Worm (Caenorhabditis elegans): ENCODE data around the gene srlf-9.

DNA sequence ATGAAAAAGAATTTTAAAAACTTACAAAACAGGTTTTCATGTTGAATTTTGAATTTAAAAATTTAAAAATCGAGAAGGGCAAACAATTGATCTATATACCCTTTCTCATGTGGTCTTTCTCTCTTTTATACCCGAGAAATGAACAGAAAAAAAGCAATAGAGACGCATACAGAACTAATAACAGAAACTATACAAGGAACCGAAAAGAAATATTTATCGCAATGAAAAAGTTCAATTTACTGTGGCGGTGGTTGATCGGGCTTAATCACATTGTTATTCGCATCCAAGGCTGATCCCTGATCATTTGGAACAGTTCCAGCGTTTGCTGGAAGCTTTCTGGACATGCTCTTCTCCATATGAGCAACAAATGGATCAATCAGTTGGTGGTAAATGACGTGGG lies 23.3 kb downstream of the srlf-9 start, which contains the start of gene T03F6.10:
- TF ChIP-seq nhr-10 (tag; optimal IDR thresholded peaks at IDR 0.05) (no peak), lin-39 (tag; optimal IDR thresholded peaks at IDR 0.05) (no peak), lim-7 (GFP tag; IDR thresholded peaks at IDR 0.05) (no peak), fkh-10 (GFP tag; optimal IDR thresholded peaks at IDR 0.05) (no peak), nhr-25 (tag; optimal IDR thresholded peaks at IDR 0.05; ENCODE audit: borderline replicate concordance, insufficient read depth) (no peak), ZK546.5 (tag; optimal IDR thresholded peaks at IDR 0.05) (no peak)

All from whole organism, L4 larva.